Worm (Caenorhabditis elegans): ENCODE measurements around the gene str-222.
A peak's percentile ranks its signal among the peaks of the same experiment; 100 is the strongest.

ce11 chrV:1629329-1629728 lies 6.6 kb upstream of the str-222 start, which contains the start of gene nhr-238:
- TF ChIP-seq zag-1 (tag; optimal IDR thresholded peaks at IDR 0.05) (no peak), nhr-71 (tag; optimal IDR thresholded peaks at IDR 0.05) (peak; percentile 31), sptf-1 (tag; optimal IDR thresholded peaks at IDR 0.05) (no peak), aly-2 (tag; optimal IDR thresholded peaks at IDR 0.05) (no peak), nhr-84 (tag; optimal IDR thresholded peaks at IDR 0.05) (no peak), C16A3.4 (tag; optimal IDR thresholded peaks at IDR 0.05) (no peak), hlh-4 (tag; optimal IDR thresholded peaks at IDR 0.05) (no peak), lir-3 (tag; optimal IDR thresholded peaks at IDR 0.05; ENCODE audit: poor library complexity) (no peak), unc-62 (GFP tag; optimal IDR thresholded peaks at IDR 0.05) (no peak), mab-9 (GFP tag; IDR thresholded peaks at IDR 0.05) (no peak), skn-1 (tag; optimal IDR thresholded peaks at IDR 0.05) (no peak), nhr-28 (tag; optimal IDR thresholded peaks at IDR 0.05) (no peak), tlp-1 (tag; optimal IDR thresholded peaks at IDR 0.05) (no peak), nhr-77 (tag; optimal IDR thresholded peaks at IDR 0.05) (peak; percentile 96)

Measured in whole organism, L1 larva.